Worm (Caenorhabditis elegans) whole organism, L3 larva: ENCODE results near the gene nhr-86.

ENCODE experiments used
- ceh-82 ChIP-seq: fragments of 150-350 bp; optimal IDR thresholded peaks from 2 replicates; lab custom pipeline; 2014; ENCODE audit warnings: missing biosample characterization, missing genetic modification characterization
- egl-27 ChIP-seq: sonication (generic microtip); optimal IDR thresholded peaks from 4 replicates; lab custom pipeline; 2017; ENCODE audit warnings: missing biosample characterization, missing genetic modification reagents, missing genetic modification characterization
- elt-1 ChIP-seq: fragments of 150-350 bp; optimal IDR thresholded peaks from 2 replicates; lab custom pipeline; 2014; ENCODE audit warnings: missing biosample characterization, missing genetic modification characterization
- elt-3 ChIP-seq, 3 experiments: fragments of 150-350 bp in 1 of 3; sonication (generic microtip) in 2 of 3; optimal IDR thresholded peaks; 2 replicates in 2 of 3; 4 replicates in 1 of 3; lab custom pipeline; 2014 to 2017; ENCODE audit warnings: missing biosample characterization in 3 of 3, missing genetic modification characterization in 3 of 3
- jun-1 ChIP-seq: fragments of 150-350 bp; optimal IDR thresholded peaks from 2 replicates; lab custom pipeline; 2014; ENCODE audit warnings: missing biosample characterization, missing genetic modification reagents, missing genetic modification characterization
- nfya-1 ChIP-seq: sonication (generic microtip); optimal IDR thresholded peaks from 2 replicates; lab custom pipeline; 2017; ENCODE audit warnings: missing genetic modification characterization, mild to moderate bottlenecking, missing compliant biosample characterization, antibody characterized with exemption, moderate library complexity; ENCODE audit not compliant: insufficient read depth
- nhr-11 ChIP-seq: fragments of 150-350 bp; optimal IDR thresholded peaks from 2 replicates; lab custom pipeline; 2014; ENCODE audit warnings: missing biosample characterization, missing genetic modification characterization
- nhr-28 ChIP-seq: fragments of 150-350 bp; optimal IDR thresholded peaks from 2 replicates; lab custom pipeline; 2014; ENCODE audit warnings: missing biosample characterization, missing genetic modification characterization
- pha-4 ChIP-seq: fragments of 150-350 bp; optimal IDR thresholded peaks from 2 replicates; lab custom pipeline; 2014; ENCODE audit warnings: missing biosample characterization, missing genetic modification reagents, missing genetic modification characterization
- pqm-1 ChIP-seq: fragments of 150-350 bp; optimal IDR thresholded peaks from 2 replicates; lab custom pipeline; 2017; ENCODE audit warnings: missing biosample characterization, missing genetic modification characterization, inconsistent platforms
- snpc-4 ChIP-seq: fragments of 150-350 bp; optimal IDR thresholded peaks from 2 replicates; lab custom pipeline; 2014; ENCODE audit warnings: missing biosample characterization, missing genetic modification characterization
- unc-39 ChIP-seq: sonication (generic microtip); optimal IDR thresholded peaks from 4 replicates; lab custom pipeline; 2017; ENCODE audit warnings: missing biosample characterization, missing genetic modification characterization
- ztf-11 ChIP-seq: fragments of 150-350 bp; optimal IDR thresholded peaks from 2 replicates; lab custom pipeline; 2014; ENCODE audit warnings: missing biosample characterization, missing genetic modification characterization

DNA sequence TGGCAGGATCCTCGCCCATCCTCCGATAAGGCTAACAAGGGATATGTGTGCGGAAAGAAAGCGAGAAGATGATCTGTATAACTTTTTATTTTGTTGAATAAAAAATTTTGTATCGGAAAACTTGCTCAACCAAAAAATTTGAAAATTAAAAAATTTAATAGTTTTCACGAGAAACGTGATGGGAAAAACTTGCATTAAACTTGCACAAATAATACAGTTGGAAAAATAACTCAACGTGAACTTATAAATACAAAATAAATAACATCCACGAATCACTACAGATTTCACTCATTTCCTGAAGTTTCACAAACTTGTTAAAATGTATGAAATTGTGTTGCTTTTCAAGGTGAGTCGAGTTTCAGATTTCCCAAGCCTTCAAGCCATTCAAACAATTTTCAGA lies 32.4 kb upstream of the nhr-86 start, which contains the start of gene F36F12.7:
- TF ChIP-seq elt-3 (tag; optimal IDR thresholded peaks at IDR 0.05; lab: Kevin White, UChicago) (no peak), unc-39 (tag; lab: Kevin White, UChicago) (no peak), jun-1 (no peak), pqm-1 (tag; lab: Kevin White, UChicago) (no peak), snpc-4 (tag; lab: Kevin White, UChicago) (no peak), pha-4 (tag; lab: Kevin White, UChicago) (no peak), egl-27 (no peak), nhr-28 (tag; lab: Kevin White, UChicago) (no peak), ztf-11 (tag; lab: Kevin White, UChicago) (no peak), elt-1 (tag; lab: Kevin White, UChicago) (no peak), ceh-82 (tag; lab: Kevin White, UChicago) (no peak), nhr-11 (tag; lab: Kevin White, UChicago) (no peak), nfya-1 (tag; lab: Kevin White, UChicago) (no peak)
